Fruit fly (Drosophila melanogaster) S2 (cell line): ENCODE results near the gene Prim2.

Source experiments
- CG8478 ChIP-seq: fragments of >200 bp; optimal IDR thresholded peaks from 2 replicates; lab custom pipeline; 2018
- CTCF ChIP-seq, 2 experiments: fragments of >200 bp; optimal IDR thresholded peaks; 2 replicates each; lab custom pipeline; 2018

The Prim2 gene

dm6 chr3L:20361389-20361788 is at the start of gene Prim2:
Gene Prim2 (minus strand): TSS chr3L:20361585.
- TF ChIP-seq CG8478 (lab: Kevin White, UChicago) (no peak), CTCF (optimal IDR thresholded peaks at IDR 0.05; lab: Kevin White, UChicago) (no peak)

dm6 chr3L:20410780-20411179 is 49.4 kb upstream of the Prim2 start:
- no peak for TF ChIP-seq CG8478 (lab: Kevin White, UChicago)
- TF ChIP-seq CTCF (optimal IDR thresholded peaks at IDR 0.05; lab: Kevin White, UChicago) = no peak

- TF ChIP-seq CG8478 (lab: Kevin White, UChicago) (no peak), CTCF (optimal IDR thresholded peaks at IDR 0.05; lab: Kevin White, UChicago) (no peak)
Observed at dm6 chr3L:20410345-20410744, 49.0 kb upstream of the Prim2 start, which contains the start of gene CG13248. Gene CG13248 (minus strand): TSS chr3L:20410566.

- TF ChIP-seq CTCF (optimal IDR thresholded peaks at IDR 0.05; lab: Kevin White, UChicago) (no peak), CG8478 (lab: Kevin White, UChicago) (no peak)
Observed at dm6 chr3L:20405971-20406948, 44.9 kb upstream of the Prim2 start.

dm6 chr3L:20405337-20405887 is 44.0 kb upstream of the Prim2 start:
- TF ChIP-seq CTCF (optimal IDR thresholded peaks at IDR 0.05; lab: Kevin White, UChicago) (no peak), CG8478 (lab: Kevin White, UChicago) (no peak)

- no peak for TF ChIP-seq CTCF (optimal IDR thresholded peaks at IDR 0.05; lab: Kevin White, UChicago)
- TF ChIP-seq CG8478 (lab: Kevin White, UChicago) = no peak
Observed at dm6 chr3L:20404515-20404914, 43.1 kb upstream of the Prim2 start.

dm6 chr3L:20403493-20404379 is 42.4 kb upstream of the Prim2 start:
- TF ChIP-seq CTCF (optimal IDR thresholded peaks at IDR 0.05; lab: Kevin White, UChicago) (no peak), CG8478 (lab: Kevin White, UChicago) (no peak)

- TF ChIP-seq CTCF (optimal IDR thresholded peaks at IDR 0.05; lab: Kevin White, UChicago) (no peak), CG8478 (lab: Kevin White, UChicago) (no peak)
Observed at dm6 chr3L:20402665-20403492, 41.5 kb upstream of the Prim2 start.

dm6 chr3L:20401026-20401912 is 39.9 kb upstream of the Prim2 start, which contains the start of gene trbl:
Gene trbl (minus strand): TSS chr3L:20401609.
- peak in 1 of 2 experiments; percentile 3 for TF ChIP-seq CTCF (optimal IDR thresholded peaks at IDR 0.05; lab: Kevin White, UChicago)
- no peak for TF ChIP-seq CG8478 (lab: Kevin White, UChicago)

- TF ChIP-seq CG8478 (lab: Kevin White, UChicago) (no peak), CTCF (optimal IDR thresholded peaks at IDR 0.05; lab: Kevin White, UChicago) (no peak)
Observed at dm6 chr3L:20400515-20400914, 39.1 kb upstream of the Prim2 start.

- TF ChIP-seq CG8478 (lab: Kevin White, UChicago) (no peak), CTCF (optimal IDR thresholded peaks at IDR 0.05; lab: Kevin White, UChicago) (no peak)
Observed at dm6 chr3L:20399550-20400109, 38.2 kb upstream of the Prim2 start.
